Worm (Caenorhabditis elegans) whole organism, L3 larva: ENCODE data around the gene srxa-10.

Experiments used
- ZK546.5 ChIP-seq: sonication (generic microtip); optimal IDR thresholded peaks from 2 replicates; lab custom pipeline; 2017; ENCODE audit warnings: missing biosample characterization, missing genetic modification characterization
- ama-1 ChIP-seq: fragments of 150-350 bp; optimal IDR thresholded peaks from 2 replicates; lab custom pipeline; 2018
- ceh-16 ChIP-seq: sonication (generic microtip); optimal IDR thresholded peaks from 2 replicates; lab custom pipeline; 2017; ENCODE audit warnings: missing biosample characterization, missing genetic modification characterization
- ceh-9 ChIP-seq: sonication (generic microtip); optimal IDR thresholded peaks from 2 replicates; lab custom pipeline; 2018; ENCODE audit warnings: missing biosample characterization, missing genetic modification characterization
- daf-12 ChIP-seq: fragments of 150-350 bp; optimal IDR thresholded peaks from 2 replicates; lab custom pipeline; 2014; ENCODE audit warnings: missing biosample characterization, missing genetic modification reagents, missing genetic modification characterization
- egl-27 ChIP-seq: sonication (generic microtip); optimal IDR thresholded peaks from 4 replicates; lab custom pipeline; 2017; ENCODE audit warnings: missing biosample characterization, missing genetic modification reagents, missing genetic modification characterization
- egl-5 ChIP-seq: fragments of 150-350 bp; optimal IDR thresholded peaks from 2 replicates; lab custom pipeline; 2017; ENCODE audit warnings: missing biosample characterization, missing genetic modification reagents, missing genetic modification characterization, inconsistent platforms
- elt-1 ChIP-seq: fragments of 150-350 bp; optimal IDR thresholded peaks from 2 replicates; lab custom pipeline; 2014; ENCODE audit warnings: missing biosample characterization, missing genetic modification characterization
- elt-2 ChIP-seq: sonication (generic microtip); optimal IDR thresholded peaks from 2 replicates; lab custom pipeline; 2016; ENCODE audit warnings: missing genetic modification reagents, mild to moderate bottlenecking, missing genetic modification characterization, missing compliant biosample characterization
- elt-3 ChIP-seq, 3 experiments: fragments of 150-350 bp in 1 of 3; sonication (generic microtip) in 2 of 3; optimal IDR thresholded peaks; 2 replicates in 2 of 3; 4 replicates in 1 of 3; lab custom pipeline; 2014 to 2017; ENCODE audit warnings: missing biosample characterization in 3 of 3, missing genetic modification characterization in 3 of 3
- eor-1 ChIP-seq, 2 experiments: fragments of 150-350 bp; optimal IDR thresholded peaks; 2 replicates each; lab custom pipeline; 2014 to 2018; ENCODE audit warnings: missing biosample characterization in 2 of 2, missing genetic modification characterization in 2 of 2
- fkh-10 ChIP-seq: sonication (generic microtip); optimal IDR thresholded peaks from 2 replicates; lab custom pipeline; 2017; ENCODE audit warnings: missing biosample characterization, missing genetic modification reagents, missing genetic modification characterization
- fkh-2 ChIP-seq: fragments of 150-350 bp; optimal IDR thresholded peaks from 2 replicates; lab custom pipeline; 2014; ENCODE audit warnings: missing biosample characterization, missing genetic modification reagents, missing genetic modification characterization
- fos-1 ChIP-seq: fragments of 150-350 bp; optimal IDR thresholded peaks from 2 replicates; lab custom pipeline; 2014; ENCODE audit warnings: missing biosample characterization, missing genetic modification characterization
- hmg-11 ChIP-seq: sonication (generic microtip); optimal IDR thresholded peaks from 2 replicates; lab custom pipeline; 2016; ENCODE audit warnings: missing genetic modification characterization, missing compliant biosample characterization
- jun-1 ChIP-seq: fragments of 150-350 bp; optimal IDR thresholded peaks from 2 replicates; lab custom pipeline; 2014; ENCODE audit warnings: missing biosample characterization, missing genetic modification reagents, missing genetic modification characterization
- lin-15B ChIP-seq: fragments of 150-350 bp; optimal IDR thresholded peaks from 2 replicates; lab custom pipeline; 2014; ENCODE audit warnings: missing biosample characterization, missing genetic modification characterization
- lin-39 ChIP-seq: fragments of 150-350 bp; optimal IDR thresholded peaks from 2 replicates; lab custom pipeline; 2018; ENCODE audit warnings: missing biosample characterization, missing genetic modification reagents, missing genetic modification characterization
- lsy-12 ChIP-seq: sonication (generic microtip); optimal IDR thresholded peaks from 2 replicates; lab custom pipeline; 2016; ENCODE audit warnings: mild to moderate bottlenecking, missing genetic modification characterization, missing compliant biosample characterization
- mdl-1 ChIP-seq: fragments of 150-350 bp; optimal IDR thresholded peaks from 2 replicates; lab custom pipeline; 2014; ENCODE audit warnings: missing biosample characterization, missing genetic modification characterization
- mml-1 ChIP-seq: fragments of 150-350 bp; sonication (generic microtip); optimal IDR thresholded peaks from 3 replicates; lab custom pipeline; 2014; ENCODE audit warnings: missing biosample characterization, missing genetic modification characterization
- nfya-1 ChIP-seq: sonication (generic microtip); optimal IDR thresholded peaks from 2 replicates; lab custom pipeline; 2017; ENCODE audit warnings: missing genetic modification characterization, mild to moderate bottlenecking, missing compliant biosample characterization, antibody characterized with exemption, moderate library complexity; ENCODE audit not compliant: insufficient read depth
- nhr-11 ChIP-seq: fragments of 150-350 bp; optimal IDR thresholded peaks from 2 replicates; lab custom pipeline; 2014; ENCODE audit warnings: missing biosample characterization, missing genetic modification characterization
- nhr-23 ChIP-seq: fragments of 150-350 bp; optimal IDR thresholded peaks from 2 replicates; lab custom pipeline; 2014; ENCODE audit warnings: missing biosample characterization, missing genetic modification reagents, missing genetic modification characterization
- nhr-237 ChIP-seq: fragments of 150-350 bp; optimal IDR thresholded peaks from 2 replicates; lab custom pipeline; 2014; ENCODE audit warnings: missing biosample characterization, missing genetic modification characterization
- nhr-25 ChIP-seq: sonication (generic microtip); optimal IDR thresholded peaks from 2 replicates; lab custom pipeline; 2017; ENCODE audit warnings: missing biosample characterization, missing genetic modification characterization
- nhr-43 ChIP-seq: sonication (generic microtip); optimal IDR thresholded peaks from 2 replicates; lab custom pipeline; 2016; ENCODE audit warnings: mild to moderate bottlenecking, missing genetic modification characterization, missing compliant biosample characterization; ENCODE audit not compliant: poor library complexity, severe bottlenecking
- nhr-67 ChIP-seq: fragments of 150-350 bp; optimal IDR thresholded peaks from 2 replicates; lab custom pipeline; 2014; ENCODE audit warnings: missing biosample characterization, missing genetic modification characterization
- nhr-76 ChIP-seq: fragments of 150-350 bp; sonication (generic microtip); optimal IDR thresholded peaks from 5 replicates; lab custom pipeline; 2014; ENCODE audit warnings: missing biosample characterization, missing genetic modification characterization
- pha-4 ChIP-seq: fragments of 150-350 bp; optimal IDR thresholded peaks from 2 replicates; lab custom pipeline; 2014; ENCODE audit warnings: missing biosample characterization, missing genetic modification reagents, missing genetic modification characterization
- pqm-1 ChIP-seq: fragments of 150-350 bp; optimal IDR thresholded peaks from 2 replicates; lab custom pipeline; 2017; ENCODE audit warnings: missing biosample characterization, missing genetic modification characterization, inconsistent platforms
- sea-2 ChIP-seq: fragments of 150-350 bp; sonication (generic microtip); optimal IDR thresholded peaks from 4 replicates; lab custom pipeline; 2014; ENCODE audit warnings: missing biosample characterization, missing genetic modification reagents, missing genetic modification characterization
- skn-1 ChIP-seq: fragments of 150-350 bp; optimal IDR thresholded peaks from 2 replicates; lab custom pipeline; 2014; ENCODE audit warnings: missing biosample characterization, missing genetic modification characterization
- snpc-4 ChIP-seq: fragments of 150-350 bp; optimal IDR thresholded peaks from 2 replicates; lab custom pipeline; 2014; ENCODE audit warnings: missing biosample characterization, missing genetic modification characterization
- tbx-2 ChIP-seq: sonication (generic microtip); optimal IDR thresholded peaks from 2 replicates; lab custom pipeline; 2016; ENCODE audit warnings: mild to moderate bottlenecking, missing genetic modification characterization, missing compliant biosample characterization
- unc-39 ChIP-seq: sonication (generic microtip); optimal IDR thresholded peaks from 4 replicates; lab custom pipeline; 2017; ENCODE audit warnings: missing biosample characterization, missing genetic modification characterization
- unc-62 ChIP-seq: fragments of 150-350 bp; sonication (generic microtip); optimal IDR thresholded peaks from 4 replicates; lab custom pipeline; 2014; ENCODE audit warnings: missing biosample characterization, missing genetic modification reagents, missing genetic modification characterization
- zag-1 ChIP-seq: fragments of 150-350 bp; optimal IDR thresholded peaks from 2 replicates; lab custom pipeline; 2014; ENCODE audit warnings: missing biosample characterization, missing genetic modification characterization
- ztf-4 ChIP-seq: fragments of 150-350 bp; optimal IDR thresholded peaks from 2 replicates; lab custom pipeline; 2014; ENCODE audit warnings: missing biosample characterization, missing genetic modification characterization

srxa-10 gene

ce11 chrIII:9824330-9824934 lies 28.1 kb upstream of the srxa-10 start, which contains the start of gene lin-52:
Gene lin-52 (minus strand): TSS chrIII:9824750.
- TF ChIP-seq ceh-9 (tag; lab: Kevin White, UChicago) (no peak), zag-1 (tag; lab: Kevin White, UChicago) (no peak), elt-1 (tag; lab: Kevin White, UChicago) (no peak), fos-1 (no peak), unc-62 (GFP tag; lab: Kevin White, UChicago) (no peak), tbx-2 (tag; lab: Kevin White, UChicago) (no peak), nhr-237 (no peak), elt-2 (peak; percentile 7), lsy-12 (tag; lab: Kevin White, UChicago) (no peak), egl-27 (tag; lab: Kevin White, UChicago) (no peak), egl-5 (tag; lab: Kevin White, UChicago) (no peak), lin-39 (tag; lab: Kevin White, UChicago) (no peak), ama-1 (lab: Kevin White, UChicago) (peak; percentile 82), mml-1 (no peak), nhr-43 (tag; lab: Kevin White, UChicago) (peak; percentile 15), jun-1 (tag; lab: Kevin White, UChicago) (no peak), eor-1 (tag; optimal IDR thresholded peaks at IDR 0.05; lab: Kevin White, UChicago) (no peak), pha-4 (tag; lab: Kevin White, UChicago) (peak; percentile 31), nhr-67 (tag; lab: Kevin White, UChicago) (no peak)
- TF ChIP-seq, all 47 proteins: peak for 4

ce11 chrIII:9823748-9824147 lies 27.4 kb upstream of the srxa-10 start:
- no peak for TF ChIP-seq elt-2
- TF ChIP-seq egl-5 (tag; lab: Kevin White, UChicago): no peak
- TF ChIP-seq skn-1: no peak
- no peak for TF ChIP-seq daf-12
- TF ChIP-seq sea-2: no peak
- no peak for TF ChIP-seq fos-1
- no peak for TF ChIP-seq ceh-16

- TF ChIP-seq elt-1 (tag; lab: Kevin White, UChicago) (no peak), zag-1 (tag; lab: Kevin White, UChicago) (no peak), nhr-76 (no peak), jun-1 (tag; lab: Kevin White, UChicago) (no peak), ztf-4 (tag; lab: Kevin White, UChicago) (no peak), pqm-1 (tag; lab: Kevin White, UChicago) (no peak), lin-39 (tag; lab: Kevin White, UChicago) (no peak), unc-39 (tag; lab: Kevin White, UChicago) (no peak), nhr-67 (tag; lab: Kevin White, UChicago) (no peak), elt-3 (tag; optimal IDR thresholded peaks at IDR 0.05; lab: Kevin White, UChicago) (no peak), ceh-9 (tag; lab: Kevin White, UChicago) (no peak), ceh-16 (no peak), fkh-2 (tag; lab: Kevin White, UChicago) (no peak)
Measured at ce11 chrIII:9822942-9823341, 26.6 kb upstream of the srxa-10 start, which contains the start of gene arl-5. Gene arl-5 (plus strand): TSS chrIII:9823242.

- TF ChIP-seq snpc-4 (peak; percentile 20), elt-2 (peak; percentile 26), mdl-1 (peak; percentile 36), hmg-11 (tag; lab: Kevin White, UChicago) (peak; percentile 54), nhr-11 (tag; lab: Kevin White, UChicago) (no peak), jun-1 (tag; lab: Kevin White, UChicago) (no peak), egl-5 (tag; lab: Kevin White, UChicago) (peak; percentile 78), ztf-4 (tag; lab: Kevin White, UChicago) (no peak), nhr-25 (tag; lab: Kevin White, UChicago) (peak; percentile 79), ama-1 (lab: Kevin White, UChicago) (peak; percentile 60), pqm-1 (tag; lab: Kevin White, UChicago) (no peak), elt-3 (tag; optimal IDR thresholded peaks at IDR 0.05; lab: Kevin White, UChicago) (no peak), ZK546.5 (no peak), nfya-1 (tag; lab: Kevin White, UChicago) (peak; percentile 74), nhr-76 (no peak), lin-39 (tag; lab: Kevin White, UChicago) (peak; percentile 75), sea-2 (no peak), skn-1 (no peak), lin-15B (tag; lab: Kevin White, UChicago) (peak; percentile 56), tbx-2 (tag; lab: Kevin White, UChicago) (no peak), nhr-23 (tag; lab: Kevin White, UChicago) (peak; percentile 68), lsy-12 (tag; lab: Kevin White, UChicago) (peak; percentile 54), fkh-10 (no peak), nhr-43 (tag; lab: Kevin White, UChicago) (peak; percentile 14), elt-1 (tag; lab: Kevin White, UChicago) (peak; percentile 27), pha-4 (tag; lab: Kevin White, UChicago) (peak; percentile 48), mml-1 (peak; percentile 47)
Measured at ce11 chrIII:9818763-9819162, 22.4 kb upstream of the srxa-10 start, which contains the start of gene panl-3. Gene panl-3 (plus strand): TSS chrIII:9819056.
